Fruit fly (Drosophila melanogaster) whole organism, embryonic: Measurements from ENCODE around the gene Nf-YA.

Source experiments
- Atf6 ChIP-seq: fragments of 200-800 bp; sonication (Bioruptor generic); IDR thresholded peaks from 2 replicates; pipeline ENCODE4 v1.3.6; 2022; ENCODE audit warnings: missing biosample characterization, missing genetic modification characterization
- B-H2 ChIP-seq: fragments of 200-800 bp; sonication (Bioruptor generic); optimal IDR thresholded peaks from 2 replicates; lab custom pipeline; 2018; ENCODE audit warnings: missing biosample characterization, mild to moderate bottlenecking, missing genetic modification characterization
- CG12155 ChIP-seq: fragments of 200-800 bp; sonication (Bioruptor generic); optimal IDR thresholded peaks from 3 replicates; lab custom pipeline; 2016; ENCODE audit warnings: missing biosample characterization, missing genetic modification characterization
- CG12769 ChIP-seq: fragments of 200-800 bp; sonication (Bioruptor generic); optimal IDR thresholded peaks from 2 replicates; lab custom pipeline; 2019; ENCODE audit warnings: missing biosample characterization, mild to moderate bottlenecking, missing genetic modification characterization, moderate library complexity
- CG13296 ChIP-seq: fragments of 200-800 bp; sonication (Bioruptor generic); optimal IDR thresholded peaks from 3 replicates; lab custom pipeline; 2018; ENCODE audit warnings: missing biosample characterization, mild to moderate bottlenecking, missing genetic modification characterization
- CG15011 ChIP-seq: fragments of 200-800 bp; sonication (Bioruptor generic); optimal IDR thresholded peaks from 3 replicates; lab custom pipeline; 2018; ENCODE audit warnings: missing biosample characterization, mild to moderate bottlenecking, missing genetic modification characterization
- CG16815 ChIP-seq: fragments of 200-800 bp; sonication (Bioruptor generic); optimal IDR thresholded peaks from 3 replicates; lab custom pipeline; 2017; ENCODE audit warnings: missing biosample characterization, mild to moderate bottlenecking, missing genetic modification characterization
- CG17912 ChIP-seq: fragments of 200-800 bp; sonication (Bioruptor generic); optimal IDR thresholded peaks from 2 replicates; lab custom pipeline; 2018; ENCODE audit warnings: missing biosample characterization, mild to moderate bottlenecking, missing genetic modification characterization
- CG18476 ChIP-seq: fragments of 200-800 bp; sonication (Bioruptor generic); optimal IDR thresholded peaks from 2 replicates; lab custom pipeline; 2016; ENCODE audit warnings: missing biosample characterization, mild to moderate bottlenecking, missing genetic modification characterization
- CG30020 ChIP-seq: fragments of 200-800 bp; optimal IDR thresholded peaks from 2 replicates; lab custom pipeline; 2019; ENCODE audit warnings: missing biosample characterization, mild to moderate bottlenecking, missing genetic modification characterization, moderate library complexity
- CG32532 ChIP-seq: fragments of 200-800 bp; sonication (Bioruptor generic); IDR thresholded peaks from 2 replicates; pipeline ENCODE4 v1.3.6; 2022; ENCODE audit warnings: missing biosample characterization, missing genetic modification characterization
- CG32767 ChIP-seq: fragments of 200-800 bp; sonication (Bioruptor generic); IDR thresholded peaks from 2 replicates; pipeline ENCODE4 v1.3.6; 2022; ENCODE audit warnings: missing biosample characterization, missing genetic modification characterization
- CG43689 ChIP-seq: fragments of 200-800 bp; sonication (Bioruptor generic); IDR thresholded peaks from 2 replicates; pipeline ENCODE4 v1.3.6; 2022; ENCODE audit warnings: missing biosample characterization, missing genetic modification characterization
- CG6175 ChIP-seq: fragments of 200-800 bp; sonication (Bioruptor generic); IDR thresholded peaks from 3 replicates; pipeline ENCODE4 v1.3.6; 2022; ENCODE audit warnings: missing biosample characterization, missing genetic modification characterization
- CG6689 ChIP-seq: fragments of 200-800 bp; sonication (Bioruptor generic); IDR thresholded peaks from 2 replicates; pipeline ENCODE4 v1.3.6; 2022; ENCODE audit warnings: missing biosample characterization, missing genetic modification characterization
- CG7357 ChIP-seq: fragments of 200-800 bp; sonication (Bioruptor generic); IDR thresholded peaks from 3 replicates; pipeline ENCODE4 v1.3.6; 2022; ENCODE audit warnings: missing biosample characterization, missing genetic modification characterization
- CG7372 ChIP-seq: fragments of 200-800 bp; sonication (Bioruptor generic); IDR thresholded peaks from 2 replicates; pipeline ENCODE4 v1.3.6; 2022; ENCODE audit warnings: missing biosample characterization, missing genetic modification characterization
- CG7987 ChIP-seq: fragments of 200-800 bp; sonication (Bioruptor generic); optimal IDR thresholded peaks from 2 replicates; lab custom pipeline; 2018; ENCODE audit warnings: missing biosample characterization, mild to moderate bottlenecking, missing genetic modification characterization, moderate library complexity
- CG8089 ChIP-seq: fragments of 200-800 bp; sonication (Bioruptor generic); optimal IDR thresholded peaks from 3 replicates; lab custom pipeline; 2016; ENCODE audit warnings: missing biosample characterization, missing genetic modification characterization
- CG8359 ChIP-seq: fragments of 200-800 bp; sonication (Bioruptor generic); optimal IDR thresholded peaks from 2 replicates; lab custom pipeline; 2017; ENCODE audit warnings: missing biosample characterization, mild to moderate bottlenecking, missing genetic modification characterization, borderline replicate concordance
- CG8765 ChIP-seq: fragments of 200-800 bp; sonication (Bioruptor generic); IDR thresholded peaks from 2 replicates; pipeline ENCODE4 v1.3.6; 2022; ENCODE audit warnings: missing biosample characterization, missing genetic modification characterization
- CG9817 ChIP-seq: fragments of 200-800 bp; sonication (Bioruptor generic); optimal IDR thresholded peaks from 2 replicates; lab custom pipeline; 2018; ENCODE audit warnings: missing biosample characterization, mild to moderate bottlenecking, missing genetic modification characterization, moderate library complexity
- CHES-1-like ChIP-seq: fragments of 200-800 bp; sonication (Bioruptor generic); optimal IDR thresholded peaks from 2 replicates; lab custom pipeline; 2016; ENCODE audit warnings: missing biosample characterization, missing genetic modification characterization
- Camta ChIP-seq: fragments of 200-800 bp; sonication (Bioruptor generic); optimal IDR thresholded peaks from 2 replicates; lab custom pipeline; 2016; ENCODE audit warnings: missing biosample characterization, missing genetic modification characterization
- Dfd ChIP-seq, 2 experiments: fragments of >200 bp; optimal IDR thresholded peaks; 2 replicates each; lab custom pipeline; 2017; ENCODE audit warnings: missing biosample characterization in 2 of 2, missing genetic modification characterization in 2 of 2
- E2f2 ChIP-seq: fragments of 200-800 bp; sonication (Bioruptor generic); IDR thresholded peaks from 2 replicates; pipeline ENCODE4 v1.3.6; 2022; ENCODE audit warnings: missing biosample characterization, missing genetic modification characterization
- Ets65A ChIP-seq: fragments of 200-800 bp; sonication (Bioruptor generic); peaks from one replicate; lab custom pipeline; 2016; ENCODE audit warnings: missing biosample characterization, missing genetic modification characterization
- Ets97D ChIP-seq: fragments of 200-800 bp; sonication (Bioruptor generic); optimal IDR thresholded peaks from 3 replicates; lab custom pipeline; 2016; ENCODE audit warnings: missing biosample characterization, missing genetic modification characterization
- Fer1 ChIP-seq: fragments of 200-800 bp; sonication (Bioruptor generic); optimal IDR thresholded peaks from 2 replicates; lab custom pipeline; 2017; ENCODE audit warnings: missing biosample characterization, mild to moderate bottlenecking, missing genetic modification characterization
- Gug ChIP-seq: fragments of 200-800 bp; sonication (Bioruptor generic); IDR thresholded peaks from 4 replicates; pipeline ENCODE4 v1.3.6; 2022; ENCODE audit warnings: missing biosample characterization, missing genetic modification characterization
- HLH54F ChIP-seq: fragments of 200-800 bp; sonication (Bioruptor generic); optimal IDR thresholded peaks from 3 replicates; lab custom pipeline; 2016; ENCODE audit warnings: missing biosample characterization, missing genetic modification characterization
- Hey ChIP-seq: fragments of 200-800 bp; sonication (Bioruptor generic); optimal IDR thresholded peaks from 3 replicates; lab custom pipeline; 2018; ENCODE audit warnings: missing biosample characterization, mild to moderate bottlenecking, missing genetic modification characterization
- Lim3 ChIP-seq: fragments of 200-800 bp; sonication (Bioruptor generic); IDR thresholded peaks from 2 replicates; pipeline ENCODE4 v1.3.6; 2022; ENCODE audit warnings: missing biosample characterization, missing genetic modification characterization
- Neu2 ChIP-seq: fragments of 200-800 bp; sonication (Bioruptor generic); optimal IDR thresholded peaks from 3 replicates; lab custom pipeline; 2016; ENCODE audit warnings: missing biosample characterization, missing genetic modification characterization, borderline replicate concordance
- Nf-YC ChIP-seq: fragments of 200-800 bp; optimal IDR thresholded peaks from 3 replicates; lab custom pipeline; 2019; ENCODE audit warnings: missing biosample characterization, mild to moderate bottlenecking, missing genetic modification characterization, moderate library complexity
- bbx ChIP-seq: fragments of 200-800 bp; sonication (Bioruptor generic); IDR thresholded peaks from 2 replicates; pipeline ENCODE4 v1.3.6; 2022; ENCODE audit warnings: missing biosample characterization, missing genetic modification characterization; ENCODE audit not compliant: partially characterized antibody
- ci ChIP-seq: fragments of 200-800 bp; sonication (Bioruptor generic); IDR thresholded peaks from 3 replicates; pipeline ENCODE4 v1.3.6; 2022; ENCODE audit warnings: missing biosample characterization, missing genetic modification characterization
- dm ChIP-seq: fragments of 200-800 bp; sonication (Bioruptor generic); optimal IDR thresholded peaks from 3 replicates; lab custom pipeline; 2016; ENCODE audit warnings: missing biosample characterization, missing genetic modification characterization
- dpn ChIP-seq, 2 experiments: fragments of 200-800 bp; sonication (Bioruptor generic); optimal IDR thresholded peaks; 3 replicates each; lab custom pipeline; 2016; ENCODE audit warnings: missing biosample characterization in 2 of 2, missing genetic modification characterization in 2 of 2
- gem ChIP-seq: fragments of 200-800 bp; sonication (Bioruptor generic); optimal IDR thresholded peaks from 2 replicates; lab custom pipeline; 2019; ENCODE audit warnings: missing biosample characterization, mild to moderate bottlenecking, missing genetic modification characterization, moderate library complexity
- lov ChIP-seq, 2 experiments: fragments of 200-800 bp in 1 of 2; fragments of >200 bp in 1 of 2; sonication (Bioruptor generic) in 1 of 2; IDR thresholded peaks in 1 of 2; optimal IDR thresholded peaks in 1 of 2; 2 replicates in 1 of 2; 3 replicates in 1 of 2; pipeline versions ENCODE4 v1.3.6 to Lab custom; 2017 to 2022; ENCODE audit warnings: missing biosample characterization in 1 of 2, missing genetic modification characterization in 1 of 2
- nmo ChIP-seq: fragments of 200-800 bp; sonication (Bioruptor generic); optimal IDR thresholded peaks from 2 replicates; lab custom pipeline; 2018; ENCODE audit warnings: missing biosample characterization, mild to moderate bottlenecking, missing genetic modification characterization, moderate library complexity
- pros ChIP-seq: fragments of 200-800 bp; sonication (Bioruptor generic); optimal IDR thresholded peaks from 3 replicates; lab custom pipeline; 2019; ENCODE audit warnings: missing biosample characterization, mild to moderate bottlenecking, missing genetic modification characterization, moderate library complexity
- slbo ChIP-seq: fragments of 200-800 bp; sonication (Bioruptor generic); IDR thresholded peaks from 2 replicates; pipeline ENCODE4 v1.3.6; 2022; ENCODE audit warnings: missing biosample characterization, missing genetic modification characterization
- tap ChIP-seq: fragments of 200-800 bp; optimal IDR thresholded peaks from 3 replicates; lab custom pipeline; 2019; ENCODE audit warnings: missing biosample characterization, mild to moderate bottlenecking, missing genetic modification characterization, moderate library complexity
- toy ChIP-seq: fragments of 200-800 bp; sonication (Bioruptor generic); IDR thresholded peaks from 2 replicates; pipeline ENCODE4 v1.3.6; 2022; ENCODE audit warnings: missing biosample characterization, missing genetic modification characterization
- vfl ChIP-seq: fragments of 200-800 bp; sonication (Bioruptor generic); optimal IDR thresholded peaks from 2 replicates; lab custom pipeline; 2016; ENCODE audit warnings: missing biosample characterization, missing genetic modification characterization
- wdn ChIP-seq: fragments of 200-800 bp; sonication (Bioruptor generic); IDR thresholded peaks from 2 replicates; pipeline ENCODE4 v1.3.6; 2022; ENCODE audit warnings: missing biosample characterization, missing genetic modification characterization
- wor ChIP-seq: fragments of 200-800 bp; sonication (Bioruptor generic); IDR thresholded peaks from 2 replicates; pipeline ENCODE4 v1.3.6; 2022; ENCODE audit warnings: missing biosample characterization, missing genetic modification characterization
- zen ChIP-seq: fragments of 200-800 bp; sonication (Bioruptor generic); optimal IDR thresholded peaks from 3 replicates; lab custom pipeline; 2018; ENCODE audit warnings: missing biosample characterization, mild to moderate bottlenecking, missing genetic modification characterization, moderate library complexity

Nf-YA gene

dm6 chr3L:9426656-9427294 lies 15.3 kb downstream of the Nf-YA start, which contains the start of the genes Atat and Shc (continued):
- TF ChIP-seq CG6689 (peak; percentile 99), lov (optimal IDR thresholded peaks at IDR 0.05; lab: Kevin White, UChicago) (no peak), lov (GFP tag; IDR thresholded peaks at IDR 0.05; lab: Robert Waterston, UW) (peak; percentile 99), CG15011 (GFP tag; lab: Kevin White, UChicago) (peak; percentile 96), Camta (GFP tag; lab: Kevin White, UChicago) (peak; percentile 99), tap (tag; lab: Kevin White, UChicago) (peak; percentile 95), CG32767 (GFP tag; lab: Robert Waterston, UW) (peak; percentile 98), Ets97D (GFP tag; lab: Kevin White, UChicago) (peak; percentile 97), dm (GFP tag; lab: Kevin White, UChicago) (peak; percentile 99), CHES-1-like (peak; percentile 100), CG13296 (peak; percentile 97), Ets65A (GFP tag; lab: Kevin White, UChicago) (peak; percentile 100), CG30020 (peak; percentile 90), pros (GFP tag; lab: Kevin White, UChicago) (peak; percentile 21), nmo (peak; percentile 99), CG16815 (GFP tag; lab: Kevin White, UChicago) (peak; percentile 100), CG8765 (GFP tag; lab: Robert Waterston, UW) (peak; percentile 99), CG17912 (GFP tag; lab: Kevin White, UChicago) (peak; percentile 93), CG43689 (GFP tag; lab: Robert Waterston, UW) (peak; percentile 98), Hey (tag; lab: Kevin White, UChicago) (peak; percentile 95), CG8359 (GFP tag; lab: Kevin White, UChicago) (peak; percentile 90), CG12769 (peak; percentile 100), Neu2 (GFP tag; lab: Kevin White, UChicago) (peak; percentile 97), Lim3 (GFP tag; lab: Robert Waterston, UW) (peak; percentile 99), CG8089 (GFP tag; lab: Kevin White, UChicago) (peak; percentile 99), Nf-YC (tag; lab: Kevin White, UChicago) (peak; percentile 91), CG18476 (GFP tag; lab: Kevin White, UChicago) (peak; percentile 98), vfl (GFP tag; lab: Kevin White, UChicago) (peak; percentile 99), Fer1 (GFP tag; lab: Kevin White, UChicago) (peak; percentile 98), Dfd (GFP tag; optimal IDR thresholded peaks at IDR 0.05; lab: Kevin White, UChicago) (peak in 1 of 2 experiments; percentile 87), CG6175 (GFP tag; lab: Robert Waterston, UW) (peak; percentile 99), wor (GFP tag; lab: Robert Waterston, UW) (peak; percentile 99), bbx (GFP tag; lab: Robert Waterston, UW) (peak; percentile 71; the same call in 1 of the 2 replicates), CG12155 (peak; percentile 99), CG7987 (GFP tag; lab: Kevin White, UChicago) (peak; percentile 95), CG32532 (GFP tag; lab: Robert Waterston, UW) (peak; percentile 100), slbo (GFP tag; lab: Robert Waterston, UW) (peak; percentile 100), CG9817 (peak; percentile 100), zen (peak; percentile 99), dpn (GFP tag; optimal IDR thresholded peaks at IDR 0.05; lab: Kevin White, UChicago) (peak; percentile 100), CG7372 (peak; percentile 100), wdn (peak; percentile 99), HLH54F (peak; percentile 100), ci (GFP tag; lab: Robert Waterston, UW) (peak; percentile 99), E2f2 (GFP tag; lab: Robert Waterston, UW) (peak; percentile 86), Gug (GFP tag; lab: Robert Waterston, UW) (peak; percentile 100), gem (tag; lab: Kevin White, UChicago) (peak; percentile 99), B-H2 (peak; percentile 99), CG7357 (GFP tag; lab: Robert Waterston, UW) (peak; percentile 98), Atf6 (peak; percentile 99), toy (GFP tag; lab: Robert Waterston, UW) (peak; percentile 99)
